Worm (Caenorhabditis elegans) whole organism, midembryonic: ENCODE measurements around the gene srx-2.

Experiments used
- T22C8.4 ChIP-seq: fragments of 200-800 bp; sonication (Bioruptor generic); IDR thresholded peaks from 2 replicates; pipeline ENCODE4 v1.3.6; 2022; ENCODE audit warnings: missing genetic modification characterization, missing compliant biosample characterization
- cog-1 ChIP-seq: sonication (generic microtip); optimal IDR thresholded peaks from 2 replicates; lab custom pipeline; 2016; ENCODE audit warnings: missing genetic modification characterization, missing compliant biosample characterization
- klf-2 ChIP-seq: fragments of 200-800 bp; sonication (Bioruptor generic); conservative IDR thresholded peaks from 2 replicates; pipeline ENCODE4 v1.3.6; 2022; ENCODE audit warnings: missing genetic modification reagents, missing genetic modification characterization, missing compliant biosample characterization
- med-1 ChIP-seq: sonication (generic microtip); optimal IDR thresholded peaks from 2 replicates; lab custom pipeline; 2017; ENCODE audit warnings: missing genetic modification characterization, mild to moderate bottlenecking, missing compliant biosample characterization, antibody characterized with exemption, missing genetic modification reagents; ENCODE audit not compliant: insufficient read depth
- ref-1 ChIP-seq: fragments of 200-800 bp; sonication (Bioruptor generic); conservative IDR thresholded peaks from 2 replicates; pipeline ENCODE4 v1.3.6; 2022; ENCODE audit warnings: missing genetic modification reagents, missing genetic modification characterization, missing compliant biosample characterization
- tab-1 ChIP-seq: fragments of 200-800 bp; sonication (Bioruptor generic); IDR thresholded peaks from 2 replicates; pipeline ENCODE4 v1.3.6; 2022; ENCODE audit warnings: missing genetic modification characterization, missing compliant biosample characterization
- ztf-29 ChIP-seq: fragments of 200-800 bp; sonication (Bioruptor generic); IDR thresholded peaks from 2 replicates; pipeline ENCODE4 v1.3.6; 2022; ENCODE audit warnings: missing genetic modification reagents, missing genetic modification characterization, missing compliant biosample characterization

- no peak for TF ChIP-seq med-1 (GFP tag; lab: Kevin White, UChicago)
- no peak for TF ChIP-seq klf-2 (GFP tag; lab: Robert Waterston, UW)
- TF ChIP-seq ztf-29 (GFP tag; lab: Robert Waterston, UW): no peak
- TF ChIP-seq tab-1 (GFP tag; lab: Robert Waterston, UW): no peak
- no peak for TF ChIP-seq T22C8.4 (GFP tag; lab: Robert Waterston, UW)
- no peak for TF ChIP-seq ref-1 (GFP tag; lab: Robert Waterston, UW)
- TF ChIP-seq cog-1: no peak
These were observed 4.0 kb upstream of the srx-2 start, which contains the start of gene srx-3 for ce11 chrV:9005243-9005642.
